Fruit fly (Drosophila melanogaster): ENCODE results near the gene Oseg5.

The Oseg5 gene

DNA sequence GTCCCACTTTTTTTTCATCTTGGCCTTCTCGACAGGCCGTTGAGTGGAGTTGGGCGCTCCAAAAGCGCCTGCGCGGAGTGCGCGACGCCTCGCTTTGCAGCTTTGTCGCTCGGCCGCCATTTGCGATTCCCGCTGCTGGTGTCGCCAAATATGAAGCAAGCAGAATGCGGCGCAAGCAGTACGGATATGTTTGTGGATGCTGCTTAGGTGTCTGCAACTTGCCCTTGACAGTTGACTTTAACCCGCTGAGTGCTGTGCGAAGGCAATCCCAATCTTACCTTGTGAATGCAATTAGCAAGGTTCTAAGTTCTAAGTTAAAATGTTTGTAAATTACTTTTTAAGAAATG is 13.6 kb downstream of the Oseg5 start:
- TF ChIP-seq tj (GFP tag; optimal IDR thresholded peaks at IDR 0.05): peak; percentile 28
- TF ChIP-seq CG11617 (GFP tag; optimal IDR thresholded peaks at IDR 0.05): no peak
- no peak for TF ChIP-seq CG5204 (GFP tag; optimal IDR thresholded peaks at IDR 0.05)

DNA sequence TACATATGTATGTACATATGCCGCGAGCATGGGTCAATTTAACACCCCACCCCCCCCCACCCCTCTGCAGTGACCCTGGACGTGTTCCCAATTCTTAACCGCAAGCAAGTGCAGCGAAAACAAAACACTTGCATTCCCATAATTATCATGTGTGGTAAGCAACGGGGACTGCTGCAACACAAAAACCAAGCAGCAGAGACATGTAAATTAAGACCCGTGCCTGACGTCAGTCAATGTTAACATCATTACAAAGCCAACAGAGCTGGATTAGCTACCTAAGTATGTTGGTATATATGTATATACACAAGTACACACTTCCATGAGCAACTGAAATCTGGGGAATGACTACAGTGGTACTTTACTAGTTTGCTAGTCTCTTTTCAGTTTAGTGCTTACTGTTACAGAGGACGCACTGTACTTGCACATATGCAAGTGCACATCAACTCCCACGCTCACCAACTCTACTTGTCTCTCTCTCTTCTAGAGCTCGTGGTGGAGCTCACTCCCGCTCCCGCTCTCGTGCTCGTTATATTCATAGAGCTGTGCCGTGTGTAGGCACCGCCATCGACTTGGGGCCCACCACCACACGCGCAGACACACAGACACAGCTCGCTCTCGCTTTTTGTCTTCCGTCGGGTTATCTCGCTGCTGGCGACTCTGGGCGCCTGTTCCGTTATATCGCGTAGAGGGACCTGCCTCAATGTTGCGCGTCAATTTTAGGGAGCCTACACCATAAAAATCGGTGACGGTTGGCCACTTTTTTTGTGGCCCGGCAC is 14.2 kb downstream of the Oseg5 start:
- TF ChIP-seq cic (GFP tag; optimal IDR thresholded peaks at IDR 0.05) (peak; percentile 3), Hr96 (GFP tag; optimal IDR thresholded peaks at IDR 0.05) (peak; percentile 38), Mnt (GFP tag; optimal IDR thresholded peaks at IDR 0.05) (no peak), ovo (GFP tag; optimal IDR thresholded peaks at IDR 0.05) (peak; percentile 51), Clk (GFP tag; optimal IDR thresholded peaks at IDR 0.05) (no peak), CG7101 (tag; optimal IDR thresholded peaks at IDR 0.05) (no peak), cnc (optimal IDR thresholded peaks at IDR 0.05) (no peak), bab1 (GFP tag; optimal IDR thresholded peaks at IDR 0.05) (peak; percentile 54)

DNA sequence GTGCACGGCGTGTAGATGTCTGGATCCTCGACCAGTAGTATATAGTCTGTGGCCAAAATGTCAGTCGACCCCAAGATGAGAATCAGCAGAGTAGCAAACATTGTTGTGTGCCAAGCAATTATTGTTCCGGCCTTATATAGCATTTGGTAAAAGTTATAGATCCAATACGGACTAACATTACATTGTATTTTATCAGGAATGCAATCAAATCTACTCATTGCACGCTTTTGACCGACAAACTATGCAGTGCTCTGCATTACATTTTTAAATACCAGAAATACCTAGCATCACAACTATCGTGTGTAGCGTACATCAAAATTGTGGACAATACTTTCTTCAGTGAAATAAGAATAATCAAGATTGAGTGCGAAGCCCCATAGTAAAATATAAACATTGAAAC is 14.9 kb downstream of the Oseg5 start, which contains the start of gene CheB38c:
CheB38c (minus strand) TSS at position 101 of the 400 bp plus-strand sequence.
- no peak for TF ChIP-seq ovo (GFP tag; optimal IDR thresholded peaks at IDR 0.05)
- no peak for TF ChIP-seq pad (GFP tag; optimal IDR thresholded peaks at IDR 0.05)
- TF ChIP-seq Clk (GFP tag; optimal IDR thresholded peaks at IDR 0.05): no peak
- no peak for TF ChIP-seq tj (GFP tag; optimal IDR thresholded peaks at IDR 0.05)
- TF ChIP-seq cnc (optimal IDR thresholded peaks at IDR 0.05): no peak
- TF ChIP-seq CG14711 (tag; optimal IDR thresholded peaks at IDR 0.05): no peak
- no peak for TF ChIP-seq cic (GFP tag; optimal IDR thresholded peaks at IDR 0.05)
- TF ChIP-seq kay (GFP tag; ENCODE audit: borderline replicate concordance): no peak
- no peak for TF ChIP-seq CG5204 (GFP tag; optimal IDR thresholded peaks at IDR 0.05)

DNA sequence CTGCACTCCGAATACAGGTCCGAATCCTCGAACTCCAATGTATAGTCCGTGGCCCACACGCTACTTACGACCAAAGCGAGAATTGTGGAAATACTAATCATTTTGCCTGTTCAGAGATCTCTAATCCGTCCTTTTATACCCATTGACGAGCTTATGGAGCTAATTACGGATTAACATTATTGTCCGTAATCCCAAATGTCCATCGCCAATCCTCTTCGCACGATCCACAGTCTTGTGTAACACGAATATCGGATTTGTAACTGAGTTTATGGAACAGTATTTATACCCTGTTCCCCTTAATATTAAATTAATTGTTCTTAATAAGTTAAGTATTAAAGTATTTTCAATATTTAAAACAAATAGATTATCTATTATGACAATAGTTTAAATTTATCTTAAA is 17.2 kb downstream of the Oseg5 start, which contains the start of gene CheB38a:
CheB38a (minus strand) TSS at position 101 of the 400 bp plus-strand sequence.
- TF ChIP-seq CG11617 (GFP tag; optimal IDR thresholded peaks at IDR 0.05): no peak
- no peak for TF ChIP-seq CG7045 (GFP tag; optimal IDR thresholded peaks at IDR 0.05)
- TF ChIP-seq pad (GFP tag; optimal IDR thresholded peaks at IDR 0.05): no peak
- TF ChIP-seq CG33017 (tag; optimal IDR thresholded peaks at IDR 0.05): no peak
- no peak for TF ChIP-seq CG5204 (GFP tag; optimal IDR thresholded peaks at IDR 0.05)
- no peak for TF ChIP-seq tj (GFP tag; optimal IDR thresholded peaks at IDR 0.05)
- TF ChIP-seq ovo (GFP tag; optimal IDR thresholded peaks at IDR 0.05): no peak
- no peak for TF ChIP-seq cnc (optimal IDR thresholded peaks at IDR 0.05)
- TF ChIP-seq Mnt (GFP tag; optimal IDR thresholded peaks at IDR 0.05): no peak
- TF ChIP-seq CG1620 (GFP tag; optimal IDR thresholded peaks at IDR 0.05): no peak
- TF ChIP-seq Crg-1 (GFP tag; optimal IDR thresholded peaks at IDR 0.05): no peak
- no peak for TF ChIP-seq CG14711 (tag; optimal IDR thresholded peaks at IDR 0.05)
- TF ChIP-seq cic (GFP tag; optimal IDR thresholded peaks at IDR 0.05): no peak
- no peak for TF ChIP-seq kay (GFP tag; ENCODE audit: borderline replicate concordance)
- TF ChIP-seq CG7101 (tag; optimal IDR thresholded peaks at IDR 0.05): no peak
- TF ChIP-seq Hr96 (GFP tag; optimal IDR thresholded peaks at IDR 0.05): no peak
- TF ChIP-seq toe (GFP tag; optimal IDR thresholded peaks at IDR 0.05): no peak
- TF ChIP-seq Clk (GFP tag; optimal IDR thresholded peaks at IDR 0.05): no peak

DNA sequence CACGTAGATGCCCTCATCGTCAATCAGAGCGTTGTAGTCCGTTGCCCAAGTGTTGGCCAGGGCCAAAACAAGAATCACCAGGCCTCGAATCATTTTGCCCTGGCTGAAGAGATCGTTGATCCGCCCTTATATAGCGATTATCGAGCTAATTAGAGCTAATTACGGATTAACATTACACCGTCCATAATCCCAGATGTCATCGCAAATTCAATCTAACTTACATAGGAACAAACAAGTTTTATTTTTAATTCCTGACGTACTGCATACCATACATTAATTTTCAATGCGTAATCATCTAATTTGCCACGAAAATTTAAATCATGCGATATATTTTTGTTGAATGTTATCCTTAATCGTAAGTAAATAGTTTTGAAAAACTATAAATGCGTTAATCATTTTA is 18.5 kb downstream of the Oseg5 start, which contains the start of gene CheB38b:
CheB38b (minus strand) TSS at position 101 of the 400 bp plus-strand sequence.
- no peak for TF ChIP-seq Hr96 (GFP tag; optimal IDR thresholded peaks at IDR 0.05)
- no peak for TF ChIP-seq CG7045 (GFP tag; optimal IDR thresholded peaks at IDR 0.05)
- no peak for TF ChIP-seq CG11617 (GFP tag; optimal IDR thresholded peaks at IDR 0.05)
- TF ChIP-seq CG5204 (GFP tag; optimal IDR thresholded peaks at IDR 0.05): no peak
- TF ChIP-seq ovo (GFP tag; optimal IDR thresholded peaks at IDR 0.05): no peak
- TF ChIP-seq cnc (optimal IDR thresholded peaks at IDR 0.05): no peak
- no peak for TF ChIP-seq CG1620 (GFP tag; optimal IDR thresholded peaks at IDR 0.05)
- TF ChIP-seq tj (GFP tag; optimal IDR thresholded peaks at IDR 0.05): no peak
- no peak for TF ChIP-seq kay (GFP tag; ENCODE audit: borderline replicate concordance)
- no peak for TF ChIP-seq Crg-1 (GFP tag; optimal IDR thresholded peaks at IDR 0.05)
- TF ChIP-seq pad (GFP tag; optimal IDR thresholded peaks at IDR 0.05): no peak

DNA sequence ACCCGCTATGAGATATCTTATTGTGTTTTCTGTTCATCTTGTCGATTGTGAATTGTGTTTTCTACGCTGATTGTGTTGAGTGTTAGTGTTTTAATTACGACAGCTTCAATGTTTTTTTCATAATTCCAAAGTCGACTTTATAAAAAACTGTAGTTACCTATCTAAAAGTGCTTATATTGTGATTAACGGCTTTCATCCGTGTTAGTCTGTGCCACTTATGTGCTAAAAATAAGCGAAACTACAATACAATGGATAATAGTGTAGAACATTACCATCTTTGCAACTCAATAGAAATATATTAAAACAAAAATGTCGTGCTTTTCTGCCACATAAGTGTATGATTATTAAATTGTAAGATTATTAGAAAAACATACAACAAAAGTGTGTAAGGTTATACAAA is 19.5 kb downstream of the Oseg5 start, which contains the start of gene CG33322:
CG33322 (minus strand) TSS at position 101 of the 400 bp plus-strand sequence.
- TF ChIP-seq bab1 (GFP tag; optimal IDR thresholded peaks at IDR 0.05) (no peak), CG7045 (GFP tag; optimal IDR thresholded peaks at IDR 0.05) (no peak), Clk (GFP tag; optimal IDR thresholded peaks at IDR 0.05) (no peak), cnc (optimal IDR thresholded peaks at IDR 0.05) (no peak), pad (GFP tag; optimal IDR thresholded peaks at IDR 0.05) (no peak), CG1620 (GFP tag; optimal IDR thresholded peaks at IDR 0.05) (no peak), CG7101 (tag; optimal IDR thresholded peaks at IDR 0.05) (no peak), tj (GFP tag; optimal IDR thresholded peaks at IDR 0.05) (no peak), CG33017 (tag; optimal IDR thresholded peaks at IDR 0.05) (no peak), CG11617 (GFP tag; optimal IDR thresholded peaks at IDR 0.05) (no peak), CG5204 (GFP tag; optimal IDR thresholded peaks at IDR 0.05) (no peak), Hr96 (GFP tag; optimal IDR thresholded peaks at IDR 0.05) (no peak), kay (GFP tag; ENCODE audit: borderline replicate concordance) (no peak), CG12768 (GFP tag; optimal IDR thresholded peaks at IDR 0.05) (no peak), Crg-1 (GFP tag; optimal IDR thresholded peaks at IDR 0.05) (no peak), toe (GFP tag; optimal IDR thresholded peaks at IDR 0.05) (no peak), cic (GFP tag; optimal IDR thresholded peaks at IDR 0.05) (no peak), Mnt (GFP tag; optimal IDR thresholded peaks at IDR 0.05) (no peak)
